Worm (Caenorhabditis elegans): Measurements from ENCODE around the gene F27D9.12.
"Not testable (repeated sequence)": the region's sequence is repeated elsewhere in the genome, so short reads cannot be mapped to it uniquely, and the experiment has no call there.

Gene F27D9.12

DNA sequence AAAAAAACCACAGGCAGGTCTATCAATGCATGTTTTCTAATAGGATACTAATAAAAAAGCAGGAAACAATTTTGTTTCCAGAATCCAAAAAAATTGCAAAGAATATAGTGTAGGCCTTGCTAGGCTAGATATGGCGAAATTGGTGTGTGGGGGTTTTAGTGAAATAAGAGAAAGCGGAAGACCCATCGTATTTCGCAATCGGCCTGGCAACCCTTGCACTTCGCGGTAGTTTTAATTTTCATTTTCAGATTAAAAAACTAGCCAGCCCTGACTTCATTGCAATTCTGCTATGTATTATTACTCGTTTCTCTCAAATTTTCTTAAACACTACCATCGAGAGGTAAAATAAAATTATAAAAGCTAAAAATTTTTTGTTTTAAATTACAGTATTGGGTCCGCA is 18.1 kb upstream of the F27D9.12 start:
- TF ChIP-seq nhr-28 (tag; optimal IDR thresholded peaks at IDR 0.05) (no peak), egl-5 (tag; optimal IDR thresholded peaks at IDR 0.05) (no peak), ceh-82 (tag; optimal IDR thresholded peaks at IDR 0.05) (no peak), nhr-77 (tag; optimal IDR thresholded peaks at IDR 0.05) (no peak), snpc-4 (tag; optimal IDR thresholded peaks at IDR 0.05) (no peak)

DNA sequence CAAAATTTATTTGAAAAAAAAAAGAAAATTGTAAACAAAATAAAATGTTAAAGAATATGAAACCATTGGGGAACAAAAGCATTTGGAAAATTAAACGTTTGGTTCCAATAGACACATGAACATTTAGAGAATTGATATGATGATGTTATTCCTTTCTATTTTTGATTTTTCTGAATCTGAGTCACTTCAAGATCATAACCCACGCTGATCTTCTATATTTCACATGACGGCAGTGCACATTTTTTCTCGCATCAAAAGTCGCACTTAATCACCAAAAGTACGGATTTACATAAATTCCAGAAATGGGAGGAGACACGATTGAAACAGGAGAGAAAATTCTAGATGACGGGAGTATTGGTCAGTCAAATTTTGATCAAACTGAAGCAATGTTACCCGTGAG is 15.9 kb upstream of the F27D9.12 start, which contains the start of gene F27D9.2:
Gene F27D9.2, plus strand, starts transcription at position 301 of the 400 bp plus-strand sequence.
- TF ChIP-seq egl-27 (tag; optimal IDR thresholded peaks at IDR 0.05) = no peak

DNA sequence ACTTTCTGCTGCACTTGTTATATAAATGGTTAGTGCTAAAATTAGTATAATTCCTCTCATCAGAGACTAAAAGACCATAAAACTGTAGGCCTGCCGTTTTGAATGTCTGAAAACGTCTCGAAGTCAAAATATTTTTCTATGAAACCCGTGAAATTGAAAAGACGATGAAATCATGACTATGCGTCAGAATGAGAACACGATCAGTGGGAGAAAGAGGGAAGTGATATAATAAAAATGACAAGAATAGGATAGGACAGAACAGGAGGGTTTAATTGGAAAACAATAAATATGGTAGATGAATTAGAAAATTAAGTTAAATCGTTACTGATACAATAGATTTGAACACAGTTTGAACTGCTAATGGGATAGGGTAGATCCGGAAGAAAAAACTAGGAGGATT is 13.9 kb upstream of the F27D9.12 start, which contains the start of gene F27D9.7:
Gene F27D9.7, minus strand, starts transcription at position 101 of the 400 bp plus-strand sequence.
- TF ChIP-seq nhr-76 (tag; optimal IDR thresholded peaks at IDR 0.05) = no peak
- TF ChIP-seq hmg-11 (tag; optimal IDR thresholded peaks at IDR 0.05) = no peak
- no peak for TF ChIP-seq nhr-28 (tag; optimal IDR thresholded peaks at IDR 0.05)
- TF ChIP-seq R02D3.7 (tag; optimal IDR thresholded peaks at IDR 0.05) = no peak
- no peak for TF ChIP-seq elt-3 (tag; optimal IDR thresholded peaks at IDR 0.05)
- TF ChIP-seq skn-1 (tag; optimal IDR thresholded peaks at IDR 0.05) = no peak
- no peak for TF ChIP-seq unc-62 (GFP tag; optimal IDR thresholded peaks at IDR 0.05)
- TF ChIP-seq mdl-1 (tag; optimal IDR thresholded peaks at IDR 0.05) = no peak
- TF ChIP-seq lin-39 (tag; optimal IDR thresholded peaks at IDR 0.05) = no peak
- TF ChIP-seq egl-27 (tag; optimal IDR thresholded peaks at IDR 0.05) = no peak
- TF ChIP-seq nhr-67 (tag; optimal IDR thresholded peaks at IDR 0.05) = no peak
- TF ChIP-seq lsy-12 (tag; optimal IDR thresholded peaks at IDR 0.05) = no peak
- no peak for TF ChIP-seq elt-2 (tag; optimal IDR thresholded peaks at IDR 0.05)
- TF ChIP-seq pqm-1 (tag; optimal IDR thresholded peaks at IDR 0.05) = no peak
- TF ChIP-seq nfya-1 (tag; optimal IDR thresholded peaks at IDR 0.05; ENCODE audit: insufficient read depth) = no peak
- TF ChIP-seq lin-15B (tag; optimal IDR thresholded peaks at IDR 0.05) = no peak
- TF ChIP-seq nhr-43 (tag; optimal IDR thresholded peaks at IDR 0.05; ENCODE audit: poor library complexity, severe bottlenecking) = no peak
- no peak for TF ChIP-seq unc-39 (tag; optimal IDR thresholded peaks at IDR 0.05)
- TF ChIP-seq jun-1 (tag; optimal IDR thresholded peaks at IDR 0.05) = no peak

DNA sequence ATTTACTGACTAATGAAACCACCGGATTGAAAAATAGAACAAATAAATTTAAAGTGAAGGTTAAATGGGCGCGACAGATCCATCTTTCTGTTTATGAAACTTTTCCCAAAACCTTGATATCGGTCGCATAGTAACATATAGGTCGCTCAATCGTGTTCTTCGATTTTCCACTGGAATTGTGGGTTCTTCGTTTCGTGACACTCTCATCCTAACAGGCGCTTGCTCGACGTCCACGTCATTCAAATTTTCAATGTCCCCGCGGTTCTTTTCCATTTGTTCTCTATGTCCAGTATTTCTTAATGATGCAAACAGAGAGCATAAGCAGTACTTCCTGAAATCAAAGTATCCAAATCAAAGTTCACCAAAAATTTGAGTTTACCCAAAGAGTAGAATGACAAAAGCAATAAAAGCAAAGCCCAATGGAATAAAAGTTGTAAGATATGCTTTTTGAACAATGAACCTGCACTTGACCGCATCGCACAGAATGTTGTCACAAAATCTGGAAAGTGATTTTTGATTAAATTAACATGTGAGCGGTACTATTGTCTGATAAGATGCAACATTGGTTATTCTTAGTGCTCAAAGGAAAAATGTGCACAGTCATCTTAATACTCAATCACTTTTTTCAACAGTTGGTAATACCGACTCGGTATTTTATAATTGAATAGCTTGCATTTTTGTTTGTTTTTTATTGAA is 10.8 kb upstream of the F27D9.12 start, which contains the start of gene F27D9.13:
Gene F27D9.13, minus strand, starts transcription at position 51 of the 696 bp plus-strand sequence.
- TF ChIP-seq jun-1 (tag; optimal IDR thresholded peaks at IDR 0.05) (no peak), nhr-11 (tag; optimal IDR thresholded peaks at IDR 0.05) (no peak), zag-1 (tag; optimal IDR thresholded peaks at IDR 0.05) (no peak), pqm-1 (tag; optimal IDR thresholded peaks at IDR 0.05) (peak; percentile 67), mdl-1 (tag; optimal IDR thresholded peaks at IDR 0.05) (no peak), nhr-23 (tag; optimal IDR thresholded peaks at IDR 0.05) (no peak), elt-2 (tag; optimal IDR thresholded peaks at IDR 0.05) (peak; percentile 57)

DNA sequence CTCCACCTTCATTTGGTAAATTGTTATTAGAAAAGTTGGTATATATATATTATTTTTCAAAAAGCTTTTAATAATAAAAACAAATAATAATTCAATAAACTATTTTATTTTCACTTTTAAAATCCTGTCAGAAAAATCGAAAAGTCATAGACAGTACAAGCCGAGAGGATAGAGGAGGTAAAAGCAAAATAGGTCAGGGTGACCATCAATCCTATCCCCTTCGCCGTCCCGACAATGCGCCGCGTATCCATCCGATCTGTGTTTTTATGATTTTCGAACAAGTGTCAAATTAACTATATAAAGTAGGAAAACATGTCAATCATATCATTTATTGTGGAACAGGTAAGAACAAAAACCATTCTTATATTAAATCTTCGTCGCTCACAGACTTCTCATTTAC is 8.6 kb upstream of the F27D9.12 start:
- TF ChIP-seq ztf-4 (tag; optimal IDR thresholded peaks at IDR 0.05) (no peak), nhr-77 (tag; optimal IDR thresholded peaks at IDR 0.05) (no peak), ZK546.5 (tag; optimal IDR thresholded peaks at IDR 0.05) (no peak), nhr-76 (tag; optimal IDR thresholded peaks at IDR 0.05) (no peak), nhr-23 (tag; optimal IDR thresholded peaks at IDR 0.05) (peak; percentile 62)

DNA sequence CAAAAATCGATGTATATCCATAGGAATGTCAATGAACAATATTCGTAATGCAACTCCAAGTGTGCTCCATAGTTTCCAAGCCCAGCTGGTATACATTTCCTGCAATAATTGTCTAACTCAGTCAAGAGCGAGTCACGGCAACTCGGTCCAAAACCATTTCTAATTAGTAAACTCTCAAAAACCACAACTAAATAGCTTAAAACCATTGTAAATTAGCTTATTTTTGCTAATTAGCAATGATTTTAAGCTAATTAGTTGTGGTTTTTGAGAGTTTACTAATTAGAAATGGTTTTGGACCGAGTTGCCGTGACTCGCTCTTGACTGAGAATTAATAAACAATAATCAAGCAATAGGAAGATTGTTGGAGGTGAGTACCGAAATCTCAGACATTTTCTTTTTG is 8.0 kb upstream of the F27D9.12 start, which contains the start of gene dhs-29:
Gene dhs-29, minus strand, starts transcription at position 101 of the 400 bp plus-strand sequence.
- not testable (repeated sequence) for TF ChIP-seq daf-12, nhr-25, mdl-1 (tag; optimal IDR thresholded peaks at IDR 0.05)
